Fruit fly (Drosophila melanogaster): Measurements from ENCODE around the gene Hsp70Ab.

dm6 chr3R:11949387-11950029 lies 8.8 kb upstream of the Hsp70Ab start, which contains the start of gene CG31211:
- TF ChIP-seq kay (GFP tag; ENCODE audit: borderline replicate concordance), result no peak
- no peak for TF ChIP-seq cnc (optimal IDR thresholded peaks at IDR 0.05)
- TF ChIP-seq CG1620 (GFP tag; optimal IDR thresholded peaks at IDR 0.05), result no peak
- TF ChIP-seq cic (GFP tag; optimal IDR thresholded peaks at IDR 0.05), result no peak
- no peak for TF ChIP-seq CG11617 (GFP tag; optimal IDR thresholded peaks at IDR 0.05)

Data from whole organism, adult.